Worm (Caenorhabditis elegans): ENCODE results near the gene R08A2.2.

DNA sequence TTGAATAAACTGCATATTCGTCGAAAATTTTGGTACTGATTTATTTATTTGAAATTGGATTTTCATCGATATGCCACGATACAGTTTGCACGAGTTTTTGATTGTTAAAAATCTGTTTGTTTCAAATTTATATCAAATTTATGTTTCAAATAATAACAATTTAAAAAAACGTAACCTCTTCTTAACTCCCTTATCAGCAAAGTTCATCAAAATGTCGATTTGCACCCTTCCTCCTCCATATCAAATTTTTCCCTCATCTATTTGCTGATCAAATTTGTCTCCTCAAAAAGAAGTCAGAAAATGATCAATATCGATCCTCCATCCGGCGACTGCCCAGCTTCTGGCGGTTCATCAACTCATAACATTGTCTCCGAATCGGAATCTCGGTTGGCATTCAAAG is 4.4 kb downstream of the R08A2.2 start, which contains the start of gene ssp-33:
- TF ChIP-seq ama-1 (optimal IDR thresholded peaks at IDR 0.05) (no peak), lin-39 (tag; optimal IDR thresholded peaks at IDR 0.05) (no peak), fos-1 (tag; optimal IDR thresholded peaks at IDR 0.05) (no peak), nhr-77 (tag; optimal IDR thresholded peaks at IDR 0.05) (no peak), R02D3.7 (tag; optimal IDR thresholded peaks at IDR 0.05) (no peak), pqm-1 (tag; optimal IDR thresholded peaks at IDR 0.05) (no peak), egl-27 (tag; optimal IDR thresholded peaks at IDR 0.05) (no peak), snpc-4 (tag; optimal IDR thresholded peaks at IDR 0.05) (no peak), ceh-32 (tag; optimal IDR thresholded peaks at IDR 0.05; ENCODE audit: poor library complexity) (no peak), aly-2 (tag; optimal IDR thresholded peaks at IDR 0.05) (no peak), dpl-1 (GFP tag; optimal IDR thresholded peaks at IDR 0.05) (no peak), lsy-2 (tag; optimal IDR thresholded peaks at IDR 0.05) (no peak)

Data from whole organism, L4 larva.